Fruit fly (Drosophila melanogaster) whole organism, pupa: ENCODE data around the gene sloth2.
A peak's percentile ranks its signal among the peaks of the same experiment; 100 is the strongest.

ENCODE experiments used
- CG10348 ChIP-seq: fragments of 200-800 bp; sonication (Bioruptor generic); IDR thresholded peaks from 2 replicates; pipeline ENCODE4 v1.3.6; 2022; ENCODE audit warnings: missing biosample characterization, missing genetic modification characterization
- CG12605 ChIP-seq: fragments of 200-800 bp; sonication (Bioruptor generic); IDR thresholded peaks from 2 replicates; pipeline ENCODE4 v1.3.6; 2022; ENCODE audit warnings: missing biosample characterization, missing genetic modification characterization
- CG13204 ChIP-seq: fragments of 200-800 bp; sonication (Bioruptor generic); optimal IDR thresholded peaks from 2 replicates; lab custom pipeline; 2018; ENCODE audit warnings: missing biosample characterization, mild to moderate bottlenecking, missing genetic modification characterization, moderate library complexity
- CG14655 ChIP-seq: fragments of 200-800 bp; sonication (Bioruptor generic); optimal IDR thresholded peaks from 3 replicates; lab custom pipeline; 2017; ENCODE audit warnings: mild to moderate bottlenecking, missing biosample characterization, missing genetic modification reagents, missing genetic modification characterization
- CG15710 ChIP-seq: fragments of 200-800 bp; sonication (Bioruptor generic); optimal IDR thresholded peaks from 2 replicates; lab custom pipeline; 2018; ENCODE audit warnings: missing biosample characterization, mild to moderate bottlenecking, missing genetic modification characterization, moderate library complexity
- CG17806 ChIP-seq: fragments of 200-800 bp; sonication (Bioruptor generic); optimal IDR thresholded peaks from 2 replicates; lab custom pipeline; 2018; ENCODE audit warnings: missing biosample characterization, mild to moderate bottlenecking, missing genetic modification characterization, moderate library complexity
- CG32121 ChIP-seq: fragments of 200-800 bp; sonication (Bioruptor generic); IDR thresholded peaks from 2 replicates; pipeline ENCODE4 v1.3.6; 2022; ENCODE audit warnings: missing biosample characterization, missing genetic modification characterization
- CG34367 ChIP-seq: fragments of 200-800 bp; sonication (Bioruptor generic); optimal IDR thresholded peaks from 2 replicates; lab custom pipeline; 2018; ENCODE audit warnings: missing biosample characterization, mild to moderate bottlenecking, missing genetic modification characterization
- CG4496 ChIP-seq: fragments of 200-800 bp; sonication (Bioruptor generic); IDR thresholded peaks from 3 replicates; pipeline ENCODE4 v1.3.6; 2022; ENCODE audit warnings: missing biosample characterization, missing genetic modification characterization
- CG8159 ChIP-seq: fragments of 200-800 bp; sonication (Bioruptor generic); optimal IDR thresholded peaks from 3 replicates; lab custom pipeline; 2018; ENCODE audit warnings: missing biosample characterization, mild to moderate bottlenecking, missing genetic modification characterization, moderate library complexity
- CG8301 ChIP-seq: fragments of 200-800 bp; sonication (Bioruptor generic); optimal IDR thresholded peaks from 2 replicates; lab custom pipeline; 2018; ENCODE audit warnings: missing biosample characterization, mild to moderate bottlenecking, missing genetic modification characterization
- CG9948 ChIP-seq: fragments of 200-800 bp; sonication (Bioruptor generic); optimal IDR thresholded peaks from 2 replicates; lab custom pipeline; 2018; ENCODE audit warnings: missing biosample characterization, mild to moderate bottlenecking, missing genetic modification characterization, moderate library complexity
- D1 ChIP-seq: fragments of 200-800 bp; sonication (Bioruptor generic); optimal IDR thresholded peaks from 2 replicates; lab custom pipeline; 2018; ENCODE audit warnings: missing biosample characterization, mild to moderate bottlenecking, missing genetic modification characterization, moderate library complexity
- EcR ChIP-seq: fragments of 200-800 bp; sonication (Bioruptor generic); optimal IDR thresholded peaks from 3 replicates; lab custom pipeline; 2019; ENCODE audit warnings: missing biosample characterization, missing genetic modification characterization, mild to moderate bottlenecking, moderate library complexity, missing genetic modification reagents
- Ets98B ChIP-seq: fragments of 200-800 bp; sonication (Bioruptor generic); IDR thresholded peaks from 2 replicates; pipeline ENCODE4 v1.3.6; 2022; ENCODE audit warnings: missing biosample characterization, missing genetic modification characterization
- Pif1A ChIP-seq: fragments of 200-800 bp; sonication (Bioruptor generic); optimal IDR thresholded peaks from 3 replicates; lab custom pipeline; 2016; ENCODE audit warnings: missing biosample characterization, missing genetic modification characterization
- Pif1B ChIP-seq: fragments of 200-800 bp; sonication (Bioruptor generic); optimal IDR thresholded peaks from 3 replicates; lab custom pipeline; 2016; ENCODE audit warnings: missing biosample characterization, missing genetic modification characterization
- Snoo ChIP-seq: fragments of 200-800 bp; sonication (Bioruptor generic); optimal IDR thresholded peaks from 3 replicates; lab custom pipeline; 2017; ENCODE audit warnings: missing biosample characterization, mild to moderate bottlenecking, missing genetic modification characterization, inconsistent platforms
- fd96Ca ChIP-seq: fragments of 200-800 bp; sonication (Bioruptor generic); IDR thresholded peaks from 3 replicates; pipeline ENCODE4 v1.3.6; 2022; ENCODE audit warnings: missing biosample characterization, missing genetic modification characterization
- gl ChIP-seq: fragments of 200-800 bp; sonication (Bioruptor generic); optimal IDR thresholded peaks from 2 replicates; lab custom pipeline; 2018; ENCODE audit warnings: missing biosample characterization, mild to moderate bottlenecking, missing genetic modification characterization
- rn ChIP-seq: fragments of 200-800 bp; sonication (Bioruptor generic); IDR thresholded peaks from 2 replicates; pipeline ENCODE4 v1.3.6; 2022; ENCODE audit warnings: missing biosample characterization, missing genetic modification characterization

The sloth2 gene

DNA sequence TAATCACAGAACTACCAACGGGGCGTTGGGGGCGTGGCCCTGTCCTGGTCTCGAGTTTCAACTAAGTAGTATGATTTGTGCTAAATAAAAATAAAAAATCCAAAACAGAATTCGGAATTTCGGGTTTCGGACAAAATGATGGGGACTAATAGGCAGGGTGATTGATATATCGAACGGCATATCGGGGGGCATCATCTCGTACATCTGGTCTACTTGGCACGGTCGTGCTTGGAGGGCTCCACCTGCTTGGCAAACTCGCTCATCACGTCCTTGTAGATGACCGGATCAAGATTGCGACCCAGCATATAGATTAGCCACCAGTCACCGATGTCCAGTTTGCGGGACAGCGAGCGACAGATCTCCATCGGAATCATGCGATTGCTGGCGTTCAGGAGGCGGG is 36.9 kb upstream of the sloth2 start:
- TF ChIP-seq CG34367 (tag; lab: Kevin White, UChicago) (no peak), Pif1B (GFP tag; lab: Kevin White, UChicago) (no peak), Snoo (tag; lab: Kevin White, UChicago) (no peak), gl (tag; lab: Kevin White, UChicago) (no peak), CG13204 (GFP tag; lab: Kevin White, UChicago) (no peak), rn (GFP tag; lab: Robert Waterston, UW) (no peak), CG4496 (GFP tag; lab: Robert Waterston, UW) (no peak), CG12605 (no peak), Ets98B (no peak), fd96Ca (GFP tag; lab: Robert Waterston, UW) (no peak)

DNA sequence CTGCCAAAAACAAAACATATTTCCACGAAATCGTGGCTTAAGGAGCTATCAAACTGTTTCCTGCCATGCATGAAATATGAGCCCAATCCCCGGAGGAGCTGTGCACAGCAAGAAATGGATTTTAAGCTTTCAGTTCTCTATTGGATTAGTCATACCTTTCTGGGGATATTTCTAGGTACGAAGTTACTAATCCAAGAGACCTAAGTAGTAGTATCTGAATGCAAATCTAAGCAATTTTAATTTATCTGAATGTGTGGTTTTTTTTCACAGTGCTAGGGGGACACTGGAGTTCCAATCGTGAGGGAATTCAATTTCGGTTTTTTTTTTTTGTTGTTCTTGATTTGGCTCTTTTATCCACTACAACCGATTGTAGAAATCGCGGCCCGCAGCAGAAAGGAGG is 34.8 kb upstream of the sloth2 start:
- TF ChIP-seq CG8159 (tag; lab: Kevin White, UChicago): peak; percentile 59
- peak; percentile 27; the same call in 1 of the 3 replicates for TF ChIP-seq CG4496 (GFP tag; lab: Robert Waterston, UW)
- TF ChIP-seq fd96Ca (GFP tag; lab: Robert Waterston, UW): 0 out of 3 replicates have a peak, but pooled peaks have one; percentile 47
- no peak for TF ChIP-seq CG12605
- TF ChIP-seq CG9948 (tag; lab: Kevin White, UChicago): peak; percentile 37
- TF ChIP-seq CG14655 (GFP tag; lab: Kevin White, UChicago): peak; percentile 14
- TF ChIP-seq rn (GFP tag; lab: Robert Waterston, UW): no peak
- peak; percentile 44 for TF ChIP-seq CG15710 (tag; lab: Kevin White, UChicago)
- no peak for TF ChIP-seq gl (tag; lab: Kevin White, UChicago)
- TF ChIP-seq CG8301 (tag; lab: Kevin White, UChicago): peak; percentile 8
- TF ChIP-seq CG32121 (GFP tag; lab: Robert Waterston, UW): no peak
- peak; percentile 34 for TF ChIP-seq CG34367 (tag; lab: Kevin White, UChicago)
- no peak for TF ChIP-seq D1 (tag; lab: Kevin White, UChicago)
- TF ChIP-seq Ets98B: peak; percentile 35; the same call in 1 of the 2 replicates
- TF ChIP-seq Pif1B (GFP tag; lab: Kevin White, UChicago): peak; percentile 2
- TF ChIP-seq Pif1A (GFP tag; lab: Kevin White, UChicago): peak; percentile 28
- no peak for TF ChIP-seq EcR (GFP tag; lab: Kevin White, UChicago)
- TF ChIP-seq CG17806: peak; percentile 50
- TF ChIP-seq Snoo (tag; lab: Kevin White, UChicago): no peak
- no peak for TF ChIP-seq CG13204 (GFP tag; lab: Kevin White, UChicago)

DNA sequence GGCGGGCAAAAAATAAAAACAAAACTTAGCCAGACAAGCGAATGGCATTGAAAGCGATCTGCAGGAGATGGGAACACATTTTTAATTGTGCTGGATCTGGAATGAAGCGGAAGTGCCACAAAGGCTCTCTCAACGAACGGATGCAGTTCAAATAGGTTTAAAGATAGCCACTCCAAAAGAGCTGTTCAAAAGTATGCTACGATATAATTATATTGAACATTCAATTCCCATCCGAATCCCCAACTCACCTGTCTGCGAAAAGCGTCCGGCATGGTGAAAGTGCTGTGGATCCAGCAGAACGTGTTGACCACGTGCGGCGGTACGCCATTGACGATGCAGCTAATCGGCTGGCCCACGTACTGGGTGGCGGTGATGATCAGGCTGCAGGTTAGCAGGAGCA is 34.2 kb upstream of the sloth2 start:
- TF ChIP-seq CG10348 (GFP tag; lab: Robert Waterston, UW) (no peak), CG14655 (GFP tag; lab: Kevin White, UChicago) (no peak), Ets98B (no peak), Pif1B (GFP tag; lab: Kevin White, UChicago) (no peak), CG8159 (tag; lab: Kevin White, UChicago) (no peak), CG17806 (no peak)

DNA sequence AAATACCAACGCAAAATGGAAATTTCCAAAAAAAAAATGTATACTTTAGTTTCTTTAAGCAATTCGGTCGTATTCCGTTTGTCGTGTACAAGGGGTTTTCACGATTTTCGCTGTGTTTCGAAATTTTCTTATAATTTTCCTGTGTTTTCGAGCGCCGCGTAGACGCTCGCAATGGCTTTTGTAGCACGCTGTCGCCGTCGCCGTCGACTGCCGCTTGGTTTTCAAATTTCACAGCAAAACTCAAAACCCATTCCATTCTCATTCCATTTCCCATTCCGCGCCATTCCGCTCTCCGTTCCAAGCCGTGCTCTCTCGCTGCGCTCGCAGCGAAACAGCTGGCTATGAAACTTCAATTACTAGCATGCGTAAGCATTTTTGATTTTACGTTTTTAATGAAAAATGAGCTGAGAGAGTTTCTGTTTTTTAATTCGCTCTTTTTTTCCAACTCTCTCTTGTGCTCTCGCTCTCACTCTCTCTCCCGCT is 29.6 kb upstream of the sloth2 start:
- 0 out of 3 replicates have a peak, but pooled peaks have one; percentile 43 for TF ChIP-seq fd96Ca (GFP tag; lab: Robert Waterston, UW)
- peak; percentile 24 for TF ChIP-seq EcR (GFP tag; lab: Kevin White, UChicago)
- no peak for TF ChIP-seq CG10348 (GFP tag; lab: Robert Waterston, UW)
- no peak; the same call in 2 of the 3 replicates for TF ChIP-seq CG4496 (GFP tag; lab: Robert Waterston, UW)
- no peak for TF ChIP-seq CG8159 (tag; lab: Kevin White, UChicago)
- TF ChIP-seq CG8301 (tag; lab: Kevin White, UChicago): no peak
- no peak for TF ChIP-seq Snoo (tag; lab: Kevin White, UChicago)
- peak; percentile 29 for TF ChIP-seq Pif1A (GFP tag; lab: Kevin White, UChicago)
- peak; percentile 50 for TF ChIP-seq CG32121 (GFP tag; lab: Robert Waterston, UW)
- TF ChIP-seq Pif1B (GFP tag; lab: Kevin White, UChicago): peak; percentile 51
- no peak for TF ChIP-seq D1 (tag; lab: Kevin White, UChicago)
- TF ChIP-seq CG13204 (GFP tag; lab: Kevin White, UChicago): peak; percentile 12
- no peak for TF ChIP-seq CG17806
- peak; percentile 45; the same call in 1 of the 2 replicates for TF ChIP-seq CG12605
- no peak for TF ChIP-seq CG34367 (tag; lab: Kevin White, UChicago)
- no peak for TF ChIP-seq gl (tag; lab: Kevin White, UChicago)
- TF ChIP-seq CG15710 (tag; lab: Kevin White, UChicago): no peak
- no peak for TF ChIP-seq CG9948 (tag; lab: Kevin White, UChicago)
- TF ChIP-seq CG14655 (GFP tag; lab: Kevin White, UChicago): no peak
- peak; percentile 35 for TF ChIP-seq Ets98B
- no peak for TF ChIP-seq rn (GFP tag; lab: Robert Waterston, UW)

DNA sequence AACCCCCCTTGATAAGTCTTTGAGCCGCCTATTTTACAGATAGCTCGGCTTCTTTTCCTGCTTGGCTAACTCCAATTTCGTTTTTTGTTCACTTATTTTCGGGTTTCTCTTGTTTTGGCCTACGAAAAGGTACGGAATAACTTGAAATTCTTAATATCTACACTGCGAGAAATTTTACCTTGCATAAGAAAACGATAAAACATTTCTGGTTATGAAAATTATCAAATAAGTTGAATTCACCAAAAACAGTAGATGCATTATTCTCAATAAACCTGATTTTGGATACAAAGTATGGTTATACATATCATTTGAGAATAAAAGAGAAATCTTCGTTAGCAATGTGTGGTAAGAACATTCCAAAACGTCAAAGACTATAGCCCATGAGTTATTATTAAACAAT is 29.1 kb upstream of the sloth2 start:
- TF ChIP-seq CG4496 (GFP tag; lab: Robert Waterston, UW) (no peak), CG8301 (tag; lab: Kevin White, UChicago) (peak; percentile 21), Snoo (tag; lab: Kevin White, UChicago) (peak; percentile 8), Ets98B (no peak), CG15710 (tag; lab: Kevin White, UChicago) (peak; percentile 18), CG8159 (tag; lab: Kevin White, UChicago) (peak; percentile 61), gl (tag; lab: Kevin White, UChicago) (no peak), CG34367 (tag; lab: Kevin White, UChicago) (peak; percentile 27), fd96Ca (GFP tag; lab: Robert Waterston, UW) (no peak), CG17806 (peak; percentile 40), CG9948 (tag; lab: Kevin White, UChicago) (peak; percentile 37), CG14655 (GFP tag; lab: Kevin White, UChicago) (peak; percentile 46)
